Fruit fly (Drosophila melanogaster) whole organism, embryonic: ENCODE measurements around the gene CG17650.

ENCODE experiments used
- Abd-B ChIP-seq: fragments of 200-800 bp; sonication (Bioruptor generic); optimal IDR thresholded peaks from 2 replicates; lab custom pipeline; 2018; ENCODE audit warnings: missing biosample characterization, mild to moderate bottlenecking, missing genetic modification characterization, moderate library complexity
- Adf1 ChIP-seq: fragments of 200-800 bp; sonication (Bioruptor generic); IDR thresholded peaks from 2 replicates; pipeline ENCODE4 v1.3.6; 2022; ENCODE audit warnings: missing biosample characterization, missing genetic modification characterization
- BtbVII ChIP-seq: fragments of 200-800 bp; sonication (Bioruptor generic); optimal IDR thresholded peaks from 3 replicates; lab custom pipeline; 2017; ENCODE audit warnings: missing biosample characterization, mild to moderate bottlenecking, missing genetic modification characterization
- CG11085 ChIP-seq: fragments of 200-800 bp; sonication (Bioruptor generic); IDR thresholded peaks from 2 replicates; pipeline ENCODE4 v1.3.6; 2022; ENCODE audit warnings: missing biosample characterization, missing genetic modification characterization
- CG12219 ChIP-seq: fragments of 200-800 bp; sonication (Bioruptor generic); optimal IDR thresholded peaks from 3 replicates; lab custom pipeline; 2018; ENCODE audit warnings: missing biosample characterization, mild to moderate bottlenecking, missing genetic modification characterization
- CG12299 ChIP-seq: fragments of 200-800 bp; sonication (Bioruptor generic); optimal IDR thresholded peaks from 2 replicates; lab custom pipeline; 2018; ENCODE audit warnings: missing biosample characterization, mild to moderate bottlenecking, missing genetic modification characterization
- CG13123 ChIP-seq: fragments of 200-800 bp; sonication (Bioruptor generic); optimal IDR thresholded peaks from 2 replicates; lab custom pipeline; 2016; ENCODE audit warnings: missing biosample characterization, missing genetic modification characterization
- CG16813 ChIP-seq: fragments of 200-800 bp; sonication (Bioruptor generic); IDR thresholded peaks from 3 replicates; pipeline ENCODE4 v1.3.6; 2022; ENCODE audit warnings: missing biosample characterization, missing genetic modification characterization; ENCODE audit not compliant: partially characterized antibody
- CG18619 ChIP-seq: fragments of 200-800 bp; sonication (Bioruptor generic); optimal IDR thresholded peaks from 3 replicates; lab custom pipeline; 2017; ENCODE audit warnings: missing biosample characterization, mild to moderate bottlenecking, missing genetic modification characterization
- CG2199 ChIP-seq: fragments of 200-800 bp; sonication (Bioruptor generic); IDR thresholded peaks from 3 replicates; pipeline ENCODE4 v1.3.6; 2022; ENCODE audit warnings: missing biosample characterization, missing genetic modification characterization
- CG31365 ChIP-seq: fragments of 200-800 bp; sonication (Bioruptor generic); optimal IDR thresholded peaks from 2 replicates; lab custom pipeline; 2018; ENCODE audit warnings: missing biosample characterization, mild to moderate bottlenecking, missing genetic modification characterization
- CG32532 ChIP-seq: fragments of 200-800 bp; sonication (Bioruptor generic); IDR thresholded peaks from 2 replicates; pipeline ENCODE4 v1.3.6; 2022; ENCODE audit warnings: missing biosample characterization, missing genetic modification characterization
- CG33557 ChIP-seq: fragments of 200-800 bp; sonication (Bioruptor generic); optimal IDR thresholded peaks from 2 replicates; lab custom pipeline; 2019; ENCODE audit warnings: missing biosample characterization, mild to moderate bottlenecking, missing genetic modification characterization, moderate library complexity
- CG3726 ChIP-seq: fragments of 200-800 bp; sonication (Bioruptor generic); IDR thresholded peaks from 3 replicates; pipeline ENCODE4, ENCODE4 v1.3.6; 2022; ENCODE audit warnings: missing biosample characterization, missing genetic modification characterization
- CG4820 ChIP-seq: fragments of 200-800 bp; sonication (Bioruptor generic); optimal IDR thresholded peaks from 3 replicates; lab custom pipeline; 2016; ENCODE audit warnings: missing biosample characterization, missing genetic modification characterization
- CG5180 ChIP-seq: fragments of 200-800 bp; sonication (Bioruptor generic); optimal IDR thresholded peaks from 3 replicates; lab custom pipeline; 2017; ENCODE audit warnings: missing biosample characterization, missing genetic modification characterization, mild to moderate bottlenecking, moderate library complexity, missing genetic modification reagents
- CG5953 ChIP-seq: fragments of 200-800 bp; sonication (Bioruptor generic); IDR thresholded peaks from 2 replicates; pipeline ENCODE4 v1.3.6; 2022; ENCODE audit warnings: missing biosample characterization, missing genetic modification characterization
- CG6689 ChIP-seq: fragments of 200-800 bp; sonication (Bioruptor generic); IDR thresholded peaks from 2 replicates; pipeline ENCODE4 v1.3.6; 2022; ENCODE audit warnings: missing biosample characterization, missing genetic modification characterization
- CG7839 ChIP-seq: fragments of 200-800 bp; sonication (Bioruptor generic); optimal IDR thresholded peaks from 3 replicates; lab custom pipeline; 2018; ENCODE audit warnings: missing biosample characterization, mild to moderate bottlenecking, missing genetic modification characterization, moderate library complexity
- CG7928 ChIP-seq: fragments of 200-800 bp; sonication (Bioruptor generic); optimal IDR thresholded peaks from 2 replicates; lab custom pipeline; 2017; ENCODE audit warnings: missing biosample characterization, mild to moderate bottlenecking, missing genetic modification characterization
- CG7987 ChIP-seq: fragments of 200-800 bp; sonication (Bioruptor generic); optimal IDR thresholded peaks from 2 replicates; lab custom pipeline; 2018; ENCODE audit warnings: missing biosample characterization, mild to moderate bottlenecking, missing genetic modification characterization, moderate library complexity
- CG9437 ChIP-seq: fragments of 200-800 bp; sonication (Bioruptor generic); optimal IDR thresholded peaks from 2 replicates; lab custom pipeline; 2018; ENCODE audit warnings: missing biosample characterization, mild to moderate bottlenecking, missing genetic modification characterization
- CG9932 ChIP-seq: fragments of 200-800 bp; sonication (Bioruptor generic); IDR thresholded peaks from 2 replicates; pipeline ENCODE4 v1.3.6; 2022; ENCODE audit warnings: missing biosample characterization, missing genetic modification characterization
- Chrac-16 ChIP-seq: fragments of 200-800 bp; sonication (Bioruptor generic); optimal IDR thresholded peaks from 3 replicates; lab custom pipeline; 2016; ENCODE audit warnings: missing biosample characterization, missing genetic modification characterization
- Dbx ChIP-seq: fragments of 200-800 bp; sonication (Bioruptor generic); IDR thresholded peaks from 3 replicates; pipeline ENCODE4 v1.3.6; 2022; ENCODE audit warnings: missing biosample characterization, missing genetic modification characterization
- Dp ChIP-seq: fragments of 200-800 bp; sonication (Bioruptor generic); optimal IDR thresholded peaks from 2 replicates; lab custom pipeline; 2018; ENCODE audit warnings: missing biosample characterization, mild to moderate bottlenecking, missing genetic modification characterization, moderate library complexity
- Fer3 ChIP-seq: fragments of 200-800 bp; sonication (Bioruptor generic); optimal IDR thresholded peaks from 2 replicates; lab custom pipeline; 2018; ENCODE audit warnings: missing biosample characterization, mild to moderate bottlenecking, missing genetic modification characterization, moderate library complexity
- Gug ChIP-seq: fragments of 200-800 bp; sonication (Bioruptor generic); IDR thresholded peaks from 4 replicates; pipeline ENCODE4 v1.3.6; 2022; ENCODE audit warnings: missing biosample characterization, missing genetic modification characterization
- H15 ChIP-seq: fragments of 200-800 bp; sonication (Bioruptor generic); IDR thresholded peaks from 3 replicates; pipeline ENCODE4 v1.3.6; 2022; ENCODE audit warnings: missing biosample characterization, missing genetic modification characterization
- H2.0 ChIP-seq: fragments of 200-800 bp; sonication (Bioruptor generic); IDR thresholded peaks from 2 replicates; pipeline ENCODE4 v1.3.6; 2022; ENCODE audit warnings: missing biosample characterization, missing genetic modification characterization
- Hand ChIP-seq: fragments of 200-800 bp; sonication (Bioruptor generic); optimal IDR thresholded peaks from 2 replicates; lab custom pipeline; 2017; ENCODE audit warnings: mild to moderate bottlenecking, missing biosample characterization, missing genetic modification reagents, missing genetic modification characterization
- Hey ChIP-seq: fragments of 200-800 bp; sonication (Bioruptor generic); optimal IDR thresholded peaks from 3 replicates; lab custom pipeline; 2018; ENCODE audit warnings: missing biosample characterization, mild to moderate bottlenecking, missing genetic modification characterization
- Hmx ChIP-seq: fragments of 200-800 bp; sonication (Bioruptor generic); optimal IDR thresholded peaks from 2 replicates; lab custom pipeline; 2016; ENCODE audit warnings: missing biosample characterization, missing genetic modification characterization
- Hr3 ChIP-seq: fragments of 200-800 bp; sonication (Bioruptor generic); optimal IDR thresholded peaks from 3 replicates; lab custom pipeline; 2016; ENCODE audit warnings: missing biosample characterization, missing genetic modification characterization
- NC2β ChIP-seq: fragments of 200-800 bp; sonication (Bioruptor generic); optimal IDR thresholded peaks from 2 replicates; lab custom pipeline; 2016; ENCODE audit warnings: missing biosample characterization, missing genetic modification characterization
- Ssrp ChIP-seq: fragments of 200-800 bp; sonication (Bioruptor generic); optimal IDR thresholded peaks from 2 replicates; lab custom pipeline; 2018; ENCODE audit warnings: missing biosample characterization, mild to moderate bottlenecking, missing genetic modification characterization, moderate library complexity
- aop ChIP-seq: fragments of 200-800 bp; sonication (Bioruptor generic); IDR thresholded peaks from 2 replicates; pipeline ENCODE4 v1.3.6; 2022; ENCODE audit warnings: missing biosample characterization, missing genetic modification characterization
- ase ChIP-seq: fragments of 200-800 bp; sonication (Bioruptor generic); IDR thresholded peaks from 3 replicates; pipeline ENCODE4 v1.3.6; 2022; ENCODE audit warnings: missing biosample characterization, missing genetic modification characterization
- cad ChIP-seq: fragments of >200 bp; optimal IDR thresholded peaks from 2 replicates; lab custom pipeline; 2017; ENCODE audit warnings: missing biosample characterization, missing genetic modification characterization
- danr ChIP-seq: fragments of 200-800 bp; sonication (Bioruptor generic); IDR thresholded peaks from 2 replicates; pipeline ENCODE4 v1.3.6; 2022; ENCODE audit warnings: missing biosample characterization, missing genetic modification characterization
- dmrt11E ChIP-seq: fragments of 200-800 bp; sonication (Bioruptor generic); optimal IDR thresholded peaks from 3 replicates; lab custom pipeline; 2018; ENCODE audit warnings: missing biosample characterization, mild to moderate bottlenecking, missing genetic modification characterization, moderate library complexity
- eyg ChIP-seq: fragments of 200-800 bp; sonication (Bioruptor generic); optimal IDR thresholded peaks from 3 replicates; lab custom pipeline; 2016; ENCODE audit warnings: missing biosample characterization, missing genetic modification characterization
- her ChIP-seq: fragments of 200-800 bp; sonication (Bioruptor generic); optimal IDR thresholded peaks from 2 replicates; lab custom pipeline; 2016; ENCODE audit warnings: missing biosample characterization, missing genetic modification characterization
- jing ChIP-seq: fragments of 200-800 bp; sonication (Bioruptor generic); optimal IDR thresholded peaks from 2 replicates; lab custom pipeline; 2018; ENCODE audit warnings: missing biosample characterization, mild to moderate bottlenecking, missing genetic modification characterization
- kah ChIP-seq: fragments of 200-800 bp; sonication (Bioruptor generic); optimal IDR thresholded peaks from 2 replicates; lab custom pipeline; 2018; ENCODE audit warnings: missing biosample characterization, mild to moderate bottlenecking, missing genetic modification characterization
- lola ChIP-seq, 3 experiments: fragments of >200 bp in 2 of 3; fragments of 200-800 bp in 1 of 3; sonication (Bioruptor generic) in 1 of 3; optimal IDR thresholded peaks; 2 replicates each; lab custom pipeline; 2017 to 2019; ENCODE audit warnings: missing biosample characterization in 3 of 3, missing genetic modification characterization in 3 of 3, mild to moderate bottlenecking in 1 of 3, moderate library complexity in 1 of 3
- nau ChIP-seq: fragments of 200-800 bp; sonication (Bioruptor generic); optimal IDR thresholded peaks from 3 replicates; lab custom pipeline; 2017; ENCODE audit warnings: missing biosample characterization, mild to moderate bottlenecking, missing genetic modification characterization, missing genetic modification reagents
- p53 ChIP-seq: fragments of 200-800 bp; sonication (Bioruptor generic); optimal IDR thresholded peaks from 2 replicates; lab custom pipeline; 2016; ENCODE audit warnings: missing biosample characterization, missing genetic modification characterization
- pzg ChIP-seq: fragments of 200-800 bp; sonication (Bioruptor generic); optimal IDR thresholded peaks from 3 replicates; lab custom pipeline; 2018; ENCODE audit warnings: missing biosample characterization, mild to moderate bottlenecking, missing genetic modification characterization, moderate library complexity
- sc ChIP-seq, 3 experiments: fragments of >200 bp in 2 of 3; fragments of 200-800 bp in 1 of 3; sonication (Bioruptor generic) in 1 of 3; optimal IDR thresholded peaks; 2 replicates in 2 of 3; 3 replicates in 1 of 3; lab custom pipeline; 2017; ENCODE audit warnings: mild to moderate bottlenecking in 1 of 3, missing biosample characterization in 1 of 3, missing genetic modification characterization in 1 of 3, missing genetic modification reagents in 1 of 3
- tin ChIP-seq: fragments of 200-800 bp; sonication (Bioruptor generic); optimal IDR thresholded peaks from 3 replicates; lab custom pipeline; 2016; ENCODE audit warnings: missing biosample characterization, missing genetic modification characterization
- zf30C ChIP-seq: fragments of 200-800 bp; sonication (Bioruptor generic); optimal IDR thresholded peaks from 3 replicates; lab custom pipeline; 2018; ENCODE audit warnings: missing biosample characterization, mild to moderate bottlenecking, missing genetic modification characterization

Gene CG17650

DNA sequence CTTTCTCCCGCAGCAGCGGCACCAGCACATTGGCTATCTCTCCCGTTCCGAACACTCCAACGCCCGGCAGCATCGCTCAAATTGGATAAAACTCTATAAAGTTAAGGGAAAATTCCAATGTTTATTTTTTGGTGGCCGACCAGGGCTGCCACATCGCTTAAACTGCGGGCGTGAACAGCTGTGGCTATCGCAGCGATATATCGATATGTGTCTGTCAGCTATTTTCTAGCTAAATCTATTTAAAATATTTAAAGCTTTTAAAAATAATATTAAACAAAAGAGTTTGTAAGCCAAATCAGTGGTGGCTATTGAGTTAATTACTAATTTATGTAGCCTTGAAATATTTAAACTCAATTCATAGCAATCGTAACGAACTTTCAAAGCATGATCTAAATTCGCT lies 6.9 kb downstream of the CG17650 start, which contains the start of the genes CG17712 and CG17648 (continued):
- TF ChIP-seq aop (no peak), H2.0 (GFP tag; lab: Robert Waterston, UW) (no peak), CG12219 (GFP tag; lab: Kevin White, UChicago) (no peak), p53 (GFP tag; lab: Kevin White, UChicago) (no peak), CG7928 (peak; percentile 83), eyg (no peak), CG4820 (GFP tag; lab: Kevin White, UChicago) (no peak), kah (no peak), CG13123 (GFP tag; lab: Kevin White, UChicago) (no peak), nau (GFP tag; lab: Kevin White, UChicago) (no peak), Gug (GFP tag; lab: Robert Waterston, UW) (no peak), CG9932 (GFP tag; lab: Robert Waterston, UW) (no peak), pzg (GFP tag; lab: Kevin White, UChicago) (peak; percentile 52), CG32532 (no peak), Hmx (GFP tag; lab: Kevin White, UChicago) (no peak), BtbVII (GFP tag; lab: Kevin White, UChicago) (no peak), Ssrp (no peak), danr (no peak), Chrac-16 (no peak), dmrt11E (no peak), sc (optimal IDR thresholded peaks at IDR 0.05; lab: Kevin White, UChicago) (no peak), sc (GFP tag; optimal IDR thresholded peaks at IDR 0.05; lab: Kevin White, UChicago) (no peak), Adf1 (GFP tag; lab: Robert Waterston, UW) (no peak), CG7839 (tag; lab: Kevin White, UChicago) (no peak), CG7987 (no peak), H15 (no peak), jing (GFP tag; lab: Kevin White, UChicago) (no peak), ase (GFP tag; lab: Robert Waterston, UW) (no peak), Hey (tag; lab: Kevin White, UChicago) (no peak), Hand (no peak), zf30C (GFP tag; lab: Kevin White, UChicago) (no peak), CG3726 (GFP tag; lab: Robert Waterston, UW) (no peak), Hr3 (GFP tag; lab: Kevin White, UChicago) (no peak), CG16813 (GFP tag; lab: Robert Waterston, UW) (peak; percentile 82), CG31365 (tag; lab: Kevin White, UChicago) (no peak), NC2β (GFP tag; lab: Kevin White, UChicago) (no peak), Abd-B (GFP tag; lab: Kevin White, UChicago) (no peak), cad (GFP tag; lab: Kevin White, UChicago) (no peak), Fer3 (no peak), CG2199 (no peak), CG18619 (GFP tag; lab: Kevin White, UChicago) (no peak), CG33557 (no peak), tin (GFP tag; lab: Kevin White, UChicago) (no peak), CG9437 (no peak), Dp (peak; percentile 44), CG6689 (GFP tag; lab: Robert Waterston, UW) (no peak), CG12299 (no peak), CG5953 (GFP tag; lab: Robert Waterston, UW) (no peak), CG11085 (no peak), Dbx (GFP tag; lab: Robert Waterston, UW) (no peak), CG5180 (GFP tag; lab: Kevin White, UChicago) (no peak), lola (GFP tag; optimal IDR thresholded peaks at IDR 0.05; lab: Kevin White, UChicago) (no peak), her (GFP tag; lab: Kevin White, UChicago) (no peak)
